Fruit fly (Drosophila melanogaster): Measurements from ENCODE around the gene qin.

Gene qin

DNA sequence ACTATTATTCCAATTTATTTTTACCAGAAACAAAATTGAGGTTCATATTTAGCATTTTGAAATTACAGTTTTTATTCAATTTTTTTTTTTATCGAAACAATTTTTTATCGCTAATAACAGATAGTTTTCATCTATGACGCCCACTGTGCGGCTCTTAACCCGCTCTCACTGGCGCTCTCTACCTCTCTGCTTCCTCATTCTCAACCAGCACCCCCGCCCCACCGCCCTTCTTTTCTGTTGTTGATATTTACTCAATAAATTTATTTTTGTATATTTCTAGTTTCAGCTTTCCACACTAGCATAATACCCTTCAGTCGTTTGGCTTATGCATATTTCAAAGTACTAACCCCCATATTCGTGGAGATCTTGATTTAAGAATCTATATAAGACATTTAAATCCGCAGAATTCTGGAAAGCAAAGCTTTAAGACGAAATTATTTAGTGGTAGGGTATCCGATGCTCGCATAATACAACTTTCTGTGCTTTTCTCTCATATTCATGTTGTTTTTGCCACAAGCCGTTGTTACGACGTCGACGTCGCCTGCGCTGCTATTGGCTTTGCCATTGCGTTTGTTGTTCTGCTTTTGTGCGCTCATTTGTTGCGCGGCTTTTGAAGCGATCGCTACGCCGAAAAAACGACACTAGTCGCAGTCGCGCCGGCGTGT is 6.8 kb upstream of the qin start (continued):
- TF ChIP-seq dmrt11E (tag; optimal IDR thresholded peaks at IDR 0.05) = peak; percentile 95
- peak; percentile 88 for TF ChIP-seq CG17186 (GFP tag; optimal IDR thresholded peaks at IDR 0.05)
- TF ChIP-seq slp2 (GFP tag; optimal IDR thresholded peaks at IDR 0.05) = peak; percentile 93
- peak; percentile 96 for TF ChIP-seq Hsf (GFP tag; optimal IDR thresholded peaks at IDR 0.05)
- TF ChIP-seq tll (GFP tag; optimal IDR thresholded peaks at IDR 0.05) = no peak
- peak; percentile 97 for TF ChIP-seq Hr3 (GFP tag; optimal IDR thresholded peaks at IDR 0.05)
- TF ChIP-seq sr (GFP tag; IDR thresholded peaks at IDR 0.05) = peak; percentile 85
- peak; percentile 99 for TF ChIP-seq nau (GFP tag; optimal IDR thresholded peaks at IDR 0.05)
- TF ChIP-seq Oaz (GFP tag; IDR thresholded peaks at IDR 0.05) = peak; percentile 81
- peak; percentile 90 for TF ChIP-seq kah (GFP tag; optimal IDR thresholded peaks at IDR 0.05)
- TF ChIP-seq C15 (GFP tag; IDR thresholded peaks at IDR 0.05) = peak; percentile 87
- TF ChIP-seq grn (GFP tag; optimal IDR thresholded peaks at IDR 0.05) = peak; percentile 77
- TF ChIP-seq ac (GFP tag; optimal IDR thresholded peaks at IDR 0.05) = peak; percentile 78
- peak; percentile 98 for TF ChIP-seq CG17829 (tag; optimal IDR thresholded peaks at IDR 0.05)
- peak; percentile 95 for TF ChIP-seq slbo (GFP tag; IDR thresholded peaks at IDR 0.05)
- peak; percentile 95 for TF ChIP-seq sd (tag; optimal IDR thresholded peaks at IDR 0.05)
- peak; percentile 82 for TF ChIP-seq CG15073 (GFP tag; optimal IDR thresholded peaks at IDR 0.05)
- peak; percentile 98 for TF ChIP-seq CG2712 (tag; optimal IDR thresholded peaks at IDR 0.05)
- TF ChIP-seq CG2678 (tag; optimal IDR thresholded peaks at IDR 0.05) = peak; percentile 98
- TF ChIP-seq cato (GFP tag; optimal IDR thresholded peaks at IDR 0.05; ENCODE audit: borderline replicate concordance) = peak; percentile 97
- peak; percentile 71 for TF ChIP-seq Poxn (GFP tag; IDR thresholded peaks at IDR 0.05)
- peak; percentile 93 for TF ChIP-seq CG17328 (GFP tag; IDR thresholded peaks at IDR 0.05)
- peak; percentile 97 for TF ChIP-seq caup (GFP tag; optimal IDR thresholded peaks at IDR 0.05; ENCODE audit: severe bottlenecking)
- TF ChIP-seq mirr (GFP tag; optimal IDR thresholded peaks at IDR 0.05) = peak; percentile 92
- TF ChIP-seq CG13287 (GFP tag; IDR thresholded peaks at IDR 0.05; ENCODE audit: partially characterized antibody) = peak; percentile 34; the same call in 1 of the 2 replicates
- peak; percentile 97 for TF ChIP-seq ems (GFP tag; optimal IDR thresholded peaks at IDR 0.05)
- TF ChIP-seq Chrac-16 (GFP tag; optimal IDR thresholded peaks at IDR 0.05) = peak; percentile 96
- TF ChIP-seq Gug (GFP tag; IDR thresholded peaks at IDR 0.05) = peak; percentile 91
- peak; percentile 96 for TF ChIP-seq gcm (GFP tag; optimal IDR thresholded peaks at IDR 0.05)
- TF ChIP-seq CG4404 (GFP tag; IDR thresholded peaks at IDR 0.05) = peak; percentile 82
- TF ChIP-seq psq (GFP tag; optimal IDR thresholded peaks at IDR 0.05) = peak; percentile 95
- peak; percentile 74 for TF ChIP-seq CG2199 (GFP tag; IDR thresholded peaks at IDR 0.05)
- peak; percentile 90 for TF ChIP-seq esg (GFP tag; conservative IDR thresholded peaks at IDR 0.05)
- TF ChIP-seq wek (GFP tag; optimal IDR thresholded peaks at IDR 0.05) = peak; percentile 88
- TF ChIP-seq stc (GFP tag; IDR thresholded peaks at IDR 0.05) = peak; percentile 89
- no peak for TF ChIP-seq Doc3 (GFP tag; IDR thresholded peaks at IDR 0.05; ENCODE audit: partially characterized antibody)
- peak; percentile 98 for TF ChIP-seq ATbp (GFP tag; optimal IDR thresholded peaks at IDR 0.05)
- TF ChIP-seq CkIIα-i1 (GFP tag; IDR thresholded peaks at IDR 0.05) = peak; percentile 56; the same call in 1 of the 2 replicates
- peak; percentile 93 for TF ChIP-seq emc (GFP tag; optimal IDR thresholded peaks at IDR 0.05)

DNA sequence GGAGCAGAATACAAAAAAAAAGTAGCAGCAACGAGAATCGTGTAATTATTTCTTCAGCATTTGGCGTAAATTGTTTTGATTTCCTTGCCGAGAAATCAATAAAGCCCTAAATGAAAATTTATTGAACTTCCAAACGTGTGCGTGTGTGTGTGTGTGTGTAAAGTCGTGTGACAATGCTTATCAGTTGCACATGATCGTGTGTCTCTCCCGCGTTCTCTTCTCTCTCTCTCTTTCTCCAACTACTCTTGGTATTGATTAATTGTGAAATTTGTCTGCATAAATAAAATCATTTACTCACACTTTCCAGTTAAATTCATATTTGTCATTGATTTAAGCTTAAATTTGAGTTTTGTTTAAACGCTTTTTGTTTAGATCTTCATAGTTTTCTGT is 6.3 kb upstream of the qin start:
- peak; percentile 62 for TF ChIP-seq cg (GFP tag; optimal IDR thresholded peaks at IDR 0.05)
- TF ChIP-seq ftz-f1 (GFP tag; optimal IDR thresholded peaks at IDR 0.05) = no peak
- TF ChIP-seq Trl (optimal IDR thresholded peaks at IDR 0.05) = peak; percentile 66 to 75
- TF ChIP-seq Trl (GFP tag; optimal IDR thresholded peaks at IDR 0.05) = no peak
- TF ChIP-seq sna (GFP tag; IDR thresholded peaks at IDR 0.05; ENCODE audit: partially characterized antibody) = 0 out of 2 replicates have a peak, but pooled peaks have one; percentile 38
- TF ChIP-seq MESR4 (GFP tag; optimal IDR thresholded peaks at IDR 0.05) = no peak

Data from whole organism, embryonic.